Fruit fly (Drosophila melanogaster) ovary, adult (tissue): ENCODE results near the gene MBD-like.

Source experiments
- CG17801 ChIP-seq: fragments of 200-800 bp; optimal IDR thresholded peaks from 2 replicates; lab custom pipeline; 2019; ENCODE audit warnings: missing biosample characterization, mild to moderate bottlenecking, missing genetic modification characterization, moderate library complexity; ENCODE audit not compliant: partially characterized antibody

The MBD-like gene

DNA sequence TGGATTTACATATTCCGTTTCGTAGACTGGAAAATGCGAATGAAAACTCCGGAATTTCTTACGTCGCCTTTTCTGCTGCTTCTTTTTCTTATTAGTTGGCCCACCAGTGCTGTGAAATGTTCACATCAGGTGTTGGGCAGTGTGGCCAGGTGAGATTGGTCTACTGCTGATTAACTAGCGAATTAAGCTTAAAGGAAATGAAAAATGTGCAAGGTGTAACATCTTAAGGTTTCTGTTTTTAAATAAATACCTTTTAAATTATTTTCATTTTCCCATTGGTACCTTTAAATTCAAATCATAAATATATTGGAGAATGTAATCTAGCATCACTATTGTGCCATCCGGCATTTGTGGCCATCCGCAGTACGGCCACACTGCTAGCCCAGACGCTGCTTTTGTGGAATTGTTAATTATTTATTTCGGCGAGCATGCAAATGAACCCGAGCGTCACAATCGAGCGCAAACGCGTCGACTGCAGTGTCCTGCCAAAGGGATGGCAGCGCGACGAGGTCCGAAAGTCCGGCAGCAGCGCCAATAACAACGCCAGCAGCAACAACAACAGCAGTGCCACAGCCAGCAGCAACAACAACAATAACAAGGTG is at the start of gene MBD-like, which contains the start of gene AP-1mu:
Gene MBD-like (plus strand): TSS at position 348 of the 602 bp plus-strand sequence.
Gene AP-1mu (minus strand): TSS at position 113 of the 602 bp plus-strand sequence.
- TF ChIP-seq CG17801 (GFP tag; lab: Kevin White, UChicago) = peak; percentile 72

DNA sequence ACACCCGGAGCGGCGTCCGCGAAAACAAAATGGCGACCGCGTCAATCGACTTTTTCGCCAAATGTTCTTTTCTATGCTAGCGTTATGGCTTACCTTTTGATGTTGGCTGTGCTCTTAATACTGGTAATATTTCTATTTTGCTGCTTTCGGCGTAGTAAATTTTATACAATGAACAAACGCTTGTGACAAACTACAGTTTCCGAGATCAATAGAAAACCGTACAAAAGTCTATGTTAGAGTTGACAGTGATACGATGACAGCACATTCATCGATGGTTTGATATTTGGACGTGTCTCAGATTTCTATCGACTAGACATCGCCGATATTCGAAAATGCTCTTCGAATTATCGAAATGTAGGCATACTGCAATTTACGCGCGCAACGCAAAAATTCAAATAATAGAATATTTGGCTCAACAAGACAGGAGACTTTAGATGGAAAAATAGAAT is 49.5 kb upstream of the MBD-like start, which contains the start of gene rump:
Gene rump (minus strand): TSS at position 255 of the 449 bp plus-strand sequence.
- no peak for TF ChIP-seq CG17801 (GFP tag; lab: Kevin White, UChicago)

- TF ChIP-seq CG17801 (GFP tag; lab: Kevin White, UChicago) = no peak
Measured at dm6 chr3R:9512193-9513051, 47.1 kb upstream of the MBD-like start.

dm6 chr3R:9513052-9513420 is 46.5 kb upstream of the MBD-like start, which contains the start of the genes Ras85D and Rlb1:
Gene Ras85D, minus strand, starts transcription at chr3R:9513067.
Gene Rlb1, plus strand, starts transcription at chr3R:9513327.
- TF ChIP-seq CG17801 (GFP tag; lab: Kevin White, UChicago) = peak; percentile 66

DNA sequence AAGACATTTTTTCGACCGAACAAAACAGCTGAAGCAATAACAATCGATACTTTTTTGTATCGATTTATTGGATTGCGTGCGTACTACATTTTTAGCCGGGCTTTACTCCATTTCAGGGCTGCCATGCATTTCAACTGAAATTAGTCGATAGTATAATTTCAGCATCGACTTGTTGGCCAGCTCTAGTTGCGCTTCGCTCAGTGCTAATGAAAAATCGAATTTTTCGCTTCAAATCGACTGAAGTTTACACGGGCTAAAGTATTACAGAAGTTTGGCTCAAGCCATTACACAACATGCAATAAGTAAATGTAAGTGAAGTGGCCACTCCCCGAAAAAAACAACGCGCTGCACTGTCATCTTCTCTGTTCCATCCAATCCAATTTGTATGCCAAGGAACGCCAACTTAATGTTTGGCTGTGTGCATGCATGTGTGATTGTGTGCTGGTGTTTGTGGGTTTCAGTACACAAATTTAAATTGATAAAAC is 43.7 kb upstream of the MBD-like start, which contains the start of the genes mRpL47, CG8176 and Kdm3:
Gene mRpL47 (minus strand): TSS at position 49 of the 485 bp plus-strand sequence.
Gene CG8176 (plus strand): TSS at position 148 of the 485 bp plus-strand sequence.
Gene Kdm3 (plus strand): TSS at position 148 of the 485 bp plus-strand sequence.
- TF ChIP-seq CG17801 (GFP tag; lab: Kevin White, UChicago) = peak; percentile 34

dm6 chr3R:9516400-9516852 is 43.1 kb upstream of the MBD-like start:
- TF ChIP-seq CG17801 (GFP tag; lab: Kevin White, UChicago) = no peak

DNA sequence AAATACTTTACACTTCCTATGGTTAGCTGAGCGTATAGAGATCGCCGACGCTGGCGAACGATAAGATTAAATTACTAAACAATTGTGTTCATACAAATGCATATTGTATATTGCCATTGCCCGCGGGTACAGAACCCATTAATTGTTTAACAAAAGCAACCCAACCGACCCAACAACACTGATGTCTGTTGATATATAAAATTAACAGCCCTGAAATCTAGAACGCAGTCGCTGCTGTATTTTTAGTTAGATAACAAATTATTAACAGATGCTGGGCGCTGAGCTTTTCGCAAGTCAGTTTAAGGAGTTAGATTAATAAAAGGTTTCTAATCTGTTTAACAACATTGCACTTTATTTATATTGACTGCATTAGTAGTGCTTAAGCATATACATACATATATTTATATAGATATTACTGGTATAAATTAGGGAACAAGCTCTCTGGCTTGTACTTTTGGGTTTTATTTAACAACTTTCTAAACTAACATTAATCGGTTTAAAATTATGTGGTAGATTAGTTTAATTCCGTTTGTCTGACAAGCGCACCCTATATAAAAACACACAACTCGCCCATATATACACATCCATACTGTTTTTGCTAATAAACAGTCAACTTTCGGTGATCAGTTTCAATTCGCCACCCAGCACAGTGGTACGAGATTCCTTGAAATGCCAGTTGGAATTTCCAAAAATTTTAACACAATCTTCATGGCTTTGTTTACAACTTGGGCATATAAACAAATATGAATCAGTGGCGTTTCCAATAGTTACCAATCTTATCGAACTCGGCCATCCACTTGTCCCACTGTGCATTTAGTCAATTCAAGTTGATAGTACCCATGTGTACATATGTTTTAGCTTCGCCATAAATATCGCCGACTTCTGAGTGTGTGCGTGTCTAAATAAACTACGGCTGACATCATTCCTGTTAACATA is 31.4 kb upstream of the MBD-like start:
- peak; percentile 71 for TF ChIP-seq CG17801 (GFP tag; lab: Kevin White, UChicago)

- no peak for TF ChIP-seq CG17801 (GFP tag; lab: Kevin White, UChicago)
Measured at dm6 chr3R:9529387-9529897, 30.1 kb upstream of the MBD-like start.

- TF ChIP-seq CG17801 (GFP tag; lab: Kevin White, UChicago) = no peak
Measured at dm6 chr3R:9529913-9530312, 29.6 kb upstream of the MBD-like start.

dm6 chr3R:9532437-9533180 is 27.0 kb upstream of the MBD-like start, which contains the start of gene by:
Gene by, minus strand, starts transcription at chr3R:9533011.
- TF ChIP-seq CG17801 (GFP tag; lab: Kevin White, UChicago) = no peak

dm6 chr3R:9533181-9534124 is 26.1 kb upstream of the MBD-like start:
- peak; percentile 77 for TF ChIP-seq CG17801 (GFP tag; lab: Kevin White, UChicago)

- peak; percentile 72 for TF ChIP-seq CG17801 (GFP tag; lab: Kevin White, UChicago)
Measured at dm6 chr3R:9534125-9534496, 25.4 kb upstream of the MBD-like start.
